Worm (Caenorhabditis elegans): Measurements from ENCODE around the gene F16B4.5.

DNA sequence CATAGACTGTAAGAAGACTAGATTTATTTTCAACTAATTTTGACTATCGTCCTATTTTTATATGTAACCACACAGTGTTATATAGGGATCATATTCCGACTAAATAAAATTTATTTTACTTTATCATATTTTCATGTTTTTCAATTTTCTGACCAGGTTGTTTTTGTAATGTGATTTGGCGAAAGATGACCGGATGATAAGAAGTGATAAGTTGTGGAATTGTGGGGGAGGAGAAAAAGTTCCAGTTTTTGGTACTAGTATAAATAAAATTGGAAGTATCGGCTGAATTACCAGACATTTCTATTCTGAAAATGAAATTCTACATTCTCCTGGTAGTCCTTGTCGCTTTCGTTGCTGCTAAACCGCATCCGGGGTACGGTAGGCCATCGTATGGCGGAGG is 2.8 kb upstream of the F16B4.5 start, which contains the start of gene F16B4.7:
- TF ChIP-seq sox-4 (tag; optimal IDR thresholded peaks at IDR 0.05) = no peak
- no peak for TF ChIP-seq elt-2 (tag; optimal IDR thresholded peaks at IDR 0.05)
- no peak for TF ChIP-seq unc-55 (GFP tag; optimal IDR thresholded peaks at IDR 0.05)
- TF ChIP-seq ets-4 (tag; optimal IDR thresholded peaks at IDR 0.05) = no peak
- no peak for TF ChIP-seq unc-3 (GFP tag; conservative IDR thresholded peaks at IDR 0.05)
- TF ChIP-seq unc-3 (tag; optimal IDR thresholded peaks at IDR 0.05) = no peak
- no peak for TF ChIP-seq ama-1 (optimal IDR thresholded peaks at IDR 0.05)
- TF ChIP-seq ref-2 (tag; optimal IDR thresholded peaks at IDR 0.05) = no peak
- TF ChIP-seq fkh-10 (GFP tag; optimal IDR thresholded peaks at IDR 0.05) = no peak
- TF ChIP-seq pqm-1 (tag; optimal IDR thresholded peaks at IDR 0.05) = no peak
- TF ChIP-seq pha-4 (tag; optimal IDR thresholded peaks at IDR 0.05) = no peak

Measured in whole organism, late embryonic.